Fruit fly (Drosophila melanogaster) whole organism, embryonic: ENCODE measurements around the gene CG10948.

ENCODE experiments used
- ATbp ChIP-seq: fragments of 200-800 bp; sonication (Bioruptor generic); optimal IDR thresholded peaks from 2 replicates; lab custom pipeline; 2017; ENCODE audit warnings: missing biosample characterization, mild to moderate bottlenecking, missing genetic modification characterization, missing genetic modification reagents
- Atf-2 ChIP-seq: fragments of 200-800 bp; sonication (Bioruptor generic); optimal IDR thresholded peaks from 2 replicates; lab custom pipeline; 2016; ENCODE audit warnings: missing biosample characterization, missing genetic modification characterization
- CG10209 ChIP-seq: fragments of 200-800 bp; sonication (Bioruptor generic); optimal IDR thresholded peaks from 3 replicates; lab custom pipeline; 2017; ENCODE audit warnings: missing biosample characterization, mild to moderate bottlenecking, missing genetic modification characterization, missing genetic modification reagents
- CG10267 ChIP-seq: fragments of 200-800 bp; sonication (Bioruptor generic); optimal IDR thresholded peaks from 2 replicates; lab custom pipeline; 2018; ENCODE audit warnings: missing biosample characterization, mild to moderate bottlenecking, missing genetic modification characterization, moderate library complexity
- CG12155 ChIP-seq: fragments of 200-800 bp; sonication (Bioruptor generic); optimal IDR thresholded peaks from 3 replicates; lab custom pipeline; 2016; ENCODE audit warnings: missing biosample characterization, missing genetic modification characterization
- CG12219 ChIP-seq: fragments of 200-800 bp; sonication (Bioruptor generic); optimal IDR thresholded peaks from 3 replicates; lab custom pipeline; 2018; ENCODE audit warnings: missing biosample characterization, mild to moderate bottlenecking, missing genetic modification characterization
- CG12744 ChIP-seq: fragments of 200-800 bp; sonication (Bioruptor generic); optimal IDR thresholded peaks from 2 replicates; lab custom pipeline; 2016; ENCODE audit warnings: missing biosample characterization, missing genetic modification characterization
- CG12769 ChIP-seq: fragments of 200-800 bp; sonication (Bioruptor generic); optimal IDR thresholded peaks from 2 replicates; lab custom pipeline; 2019; ENCODE audit warnings: missing biosample characterization, mild to moderate bottlenecking, missing genetic modification characterization, moderate library complexity
- CG13624 ChIP-seq: fragments of 200-800 bp; sonication (Bioruptor generic); optimal IDR thresholded peaks from 2 replicates; lab custom pipeline; 2016; ENCODE audit warnings: missing biosample characterization, missing genetic modification characterization
- CG14014 ChIP-seq: fragments of 200-800 bp; sonication (Bioruptor generic); IDR thresholded peaks from 2 replicates; pipeline ENCODE4 v1.3.6; 2022; ENCODE audit warnings: missing biosample characterization, missing genetic modification characterization
- CG16779 ChIP-seq: fragments of 200-800 bp; sonication (Bioruptor generic); IDR thresholded peaks from 2 replicates; pipeline ENCODE4 v1.3.6; 2022; ENCODE audit warnings: missing biosample characterization, missing genetic modification characterization
- CG16813 ChIP-seq: fragments of 200-800 bp; sonication (Bioruptor generic); IDR thresholded peaks from 3 replicates; pipeline ENCODE4 v1.3.6; 2022; ENCODE audit warnings: missing biosample characterization, missing genetic modification characterization; ENCODE audit not compliant: partially characterized antibody
- CG16815 ChIP-seq: fragments of 200-800 bp; sonication (Bioruptor generic); optimal IDR thresholded peaks from 3 replicates; lab custom pipeline; 2017; ENCODE audit warnings: missing biosample characterization, mild to moderate bottlenecking, missing genetic modification characterization
- CG17802 ChIP-seq: fragments of 200-800 bp; sonication (Bioruptor generic); optimal IDR thresholded peaks from 2 replicates; lab custom pipeline; 2018; ENCODE audit warnings: missing biosample characterization, mild to moderate bottlenecking, missing genetic modification characterization, moderate library complexity
- CG18476 ChIP-seq: fragments of 200-800 bp; sonication (Bioruptor generic); optimal IDR thresholded peaks from 2 replicates; lab custom pipeline; 2016; ENCODE audit warnings: missing biosample characterization, mild to moderate bottlenecking, missing genetic modification characterization
- CG18599 ChIP-seq: fragments of 200-800 bp; sonication (Bioruptor generic); optimal IDR thresholded peaks from 3 replicates; lab custom pipeline; 2017; ENCODE audit warnings: missing biosample characterization, missing genetic modification characterization, mild to moderate bottlenecking, moderate library complexity, missing genetic modification reagents
- CG2875 ChIP-seq: fragments of 200-800 bp; sonication (Bioruptor generic); optimal IDR thresholded peaks from 2 replicates; lab custom pipeline; 2017; ENCODE audit warnings: missing biosample characterization, mild to moderate bottlenecking, missing genetic modification characterization, missing genetic modification reagents
- CG30403 ChIP-seq: fragments of 200-800 bp; sonication (Bioruptor generic); optimal IDR thresholded peaks from 3 replicates; lab custom pipeline; 2016; ENCODE audit warnings: missing biosample characterization, missing genetic modification characterization
- CG32767 ChIP-seq: fragments of 200-800 bp; sonication (Bioruptor generic); IDR thresholded peaks from 2 replicates; pipeline ENCODE4 v1.3.6; 2022; ENCODE audit warnings: missing biosample characterization, missing genetic modification characterization
- CG4617 ChIP-seq: fragments of 200-800 bp; sonication (Bioruptor generic); optimal IDR thresholded peaks from 3 replicates; lab custom pipeline; 2016; ENCODE audit warnings: missing biosample characterization, missing genetic modification characterization, borderline replicate concordance
- CG7786 ChIP-seq: fragments of 200-800 bp; sonication (Bioruptor generic); optimal IDR thresholded peaks from 2 replicates; lab custom pipeline; 2016; ENCODE audit warnings: missing biosample characterization, missing genetic modification characterization
- CG9609 ChIP-seq: fragments of 200-800 bp; sonication (Bioruptor generic); optimal IDR thresholded peaks from 3 replicates; lab custom pipeline; 2016; ENCODE audit warnings: missing biosample characterization, missing genetic modification characterization
- CG9727 ChIP-seq: fragments of 200-800 bp; sonication (Bioruptor generic); optimal IDR thresholded peaks from 3 replicates; lab custom pipeline; 2017; ENCODE audit warnings: missing biosample characterization, mild to moderate bottlenecking, missing genetic modification characterization
- Dfd ChIP-seq, 2 experiments: fragments of >200 bp; optimal IDR thresholded peaks; 2 replicates each; lab custom pipeline; 2017; ENCODE audit warnings: missing biosample characterization in 2 of 2, missing genetic modification characterization in 2 of 2
- Eip74EF ChIP-seq, 2 experiments: fragments of 200-800 bp in 1 of 2; fragments of >200 bp in 1 of 2; sonication (Bioruptor generic) in 1 of 2; optimal IDR thresholded peaks; 2 replicates each; lab custom pipeline; 2017 to 2019; ENCODE audit warnings: missing biosample characterization in 2 of 2, missing genetic modification characterization in 2 of 2, mild to moderate bottlenecking in 1 of 2, moderate library complexity in 1 of 2
- HLH54F ChIP-seq: fragments of 200-800 bp; sonication (Bioruptor generic); optimal IDR thresholded peaks from 3 replicates; lab custom pipeline; 2016; ENCODE audit warnings: missing biosample characterization, missing genetic modification characterization
- HmgZ ChIP-seq: fragments of 200-800 bp; sonication (Bioruptor generic); optimal IDR thresholded peaks from 2 replicates; lab custom pipeline; 2018; ENCODE audit warnings: missing biosample characterization, mild to moderate bottlenecking, missing genetic modification characterization
- Meics ChIP-seq: fragments of 200-800 bp; sonication (Bioruptor generic); optimal IDR thresholded peaks from 2 replicates; lab custom pipeline; 2017; ENCODE audit warnings: missing biosample characterization, mild to moderate bottlenecking, missing genetic modification characterization
- Mrtf ChIP-seq: fragments of 200-800 bp; sonication (Bioruptor generic); IDR thresholded peaks from 3 replicates; pipeline ENCODE4 v1.3.6; 2022; ENCODE audit warnings: missing biosample characterization, missing genetic modification characterization
- Nf-YB ChIP-seq: fragments of 200-800 bp; sonication (Bioruptor generic); optimal IDR thresholded peaks from 3 replicates; lab custom pipeline; 2019; ENCODE audit warnings: missing biosample characterization, mild to moderate bottlenecking, missing genetic modification characterization, moderate library complexity
- Rfx ChIP-seq: fragments of 200-800 bp; sonication (Bioruptor generic); IDR thresholded peaks from 2 replicates; pipeline ENCODE4 v1.3.6; 2022; ENCODE audit warnings: missing biosample characterization, missing genetic modification characterization
- bsh ChIP-seq, 2 experiments: fragments of 200-800 bp; sonication (Bioruptor generic); optimal IDR thresholded peaks; 2 replicates each; lab custom pipeline; 2017 to 2018; ENCODE audit warnings: mild to moderate bottlenecking in 2 of 2, missing biosample characterization in 2 of 2, missing genetic modification characterization in 2 of 2, moderate library complexity in 1 of 2
- eyg ChIP-seq: fragments of 200-800 bp; sonication (Bioruptor generic); optimal IDR thresholded peaks from 3 replicates; lab custom pipeline; 2016; ENCODE audit warnings: missing biosample characterization, missing genetic modification characterization
- fd96Cb ChIP-seq: fragments of 200-800 bp; sonication (Bioruptor generic); optimal IDR thresholded peaks from 2 replicates; lab custom pipeline; 2018; ENCODE audit warnings: missing biosample characterization, mild to moderate bottlenecking, missing genetic modification characterization, moderate library complexity
- hkb ChIP-seq, 2 experiments: fragments of 200-800 bp in 1 of 2; fragments of >200 bp in 1 of 2; sonication (Bioruptor generic) in 1 of 2; IDR thresholded peaks in 1 of 2; optimal IDR thresholded peaks in 1 of 2; 2 replicates each; pipeline versions ENCODE4 v1.3.6 to Lab custom; 2017 to 2022; ENCODE audit warnings: missing biosample characterization in 1 of 2, missing genetic modification characterization in 1 of 2
- lov ChIP-seq, 2 experiments: fragments of 200-800 bp in 1 of 2; fragments of >200 bp in 1 of 2; sonication (Bioruptor generic) in 1 of 2; IDR thresholded peaks in 1 of 2; optimal IDR thresholded peaks in 1 of 2; 2 replicates in 1 of 2; 3 replicates in 1 of 2; pipeline versions ENCODE4 v1.3.6 to Lab custom; 2017 to 2022; ENCODE audit warnings: missing biosample characterization in 1 of 2, missing genetic modification characterization in 1 of 2
- nom ChIP-seq: fragments of 200-800 bp; sonication (Bioruptor generic); optimal IDR thresholded peaks from 2 replicates; lab custom pipeline; 2017; ENCODE audit warnings: missing biosample characterization, missing genetic modification characterization, mild to moderate bottlenecking, moderate library complexity, missing genetic modification reagents
- pnt ChIP-seq: fragments of 200-800 bp; sonication (Bioruptor generic); optimal IDR thresholded peaks from 3 replicates; lab custom pipeline; 2016; ENCODE audit warnings: missing biosample characterization, missing genetic modification characterization
- sd ChIP-seq: fragments of 200-800 bp; sonication (Bioruptor generic); optimal IDR thresholded peaks from 3 replicates; lab custom pipeline; 2018; ENCODE audit warnings: missing biosample characterization, mild to moderate bottlenecking, missing genetic modification characterization, moderate library complexity
- seq ChIP-seq: fragments of 200-800 bp; sonication (Bioruptor generic); IDR thresholded peaks from 2 replicates; pipeline ENCODE4 v1.3.6; 2022; ENCODE audit warnings: missing biosample characterization, missing genetic modification characterization
- slbo ChIP-seq: fragments of 200-800 bp; sonication (Bioruptor generic); IDR thresholded peaks from 2 replicates; pipeline ENCODE4 v1.3.6; 2022; ENCODE audit warnings: missing biosample characterization, missing genetic modification characterization
- stc ChIP-seq: fragments of 200-800 bp; sonication (Bioruptor generic); IDR thresholded peaks from 2 replicates; pipeline ENCODE4 v1.3.6; 2022; ENCODE audit warnings: missing biosample characterization, missing genetic modification characterization

The CG10948 gene

dm6 chr3L:12831290-12831952 lies 18.5 kb downstream of the CG10948 start (continued):
- peak; percentile 43 for TF ChIP-seq CG9727 (GFP tag; lab: Kevin White, UChicago)
- TF ChIP-seq bsh (GFP tag; optimal IDR thresholded peaks at IDR 0.05; lab: Kevin White, UChicago): peak; percentile 46 to 64
- TF ChIP-seq Mrtf (GFP tag; lab: Robert Waterston, UW): no peak
- TF ChIP-seq CG16813 (GFP tag; lab: Robert Waterston, UW): no peak
- TF ChIP-seq CG12769 (tag; lab: Kevin White, UChicago): peak; percentile 29
- peak; percentile 74 for TF ChIP-seq CG30403
- peak; percentile 35 for TF ChIP-seq Atf-2
- no peak for TF ChIP-seq ATbp (GFP tag; lab: Kevin White, UChicago)
- peak; percentile 49 for TF ChIP-seq CG9609 (GFP tag; lab: Kevin White, UChicago)
- TF ChIP-seq CG10267: peak; percentile 23
- TF ChIP-seq CG14014: 0 out of 2 replicates have a peak, but pooled peaks have one; percentile 13
- TF ChIP-seq CG16779 (GFP tag; lab: Robert Waterston, UW): no peak
- TF ChIP-seq stc (GFP tag; lab: Robert Waterston, UW): 0 out of 2 replicates have a peak, but pooled peaks have one; percentile 49
- TF ChIP-seq hkb (optimal IDR thresholded peaks at IDR 0.05; lab: Kevin White, UChicago): no peak
- peak; percentile 57 for TF ChIP-seq hkb (GFP tag; IDR thresholded peaks at IDR 0.05; lab: Robert Waterston, UW)
- peak; percentile 52; the same call in 1 of the 2 replicates for TF ChIP-seq seq (GFP tag; lab: Robert Waterston, UW)
- peak in 1 of 2 experiments; percentile 39 for TF ChIP-seq Eip74EF (GFP tag; optimal IDR thresholded peaks at IDR 0.05; lab: Kevin White, UChicago)
- TF ChIP-seq CG16815 (GFP tag; lab: Kevin White, UChicago): peak; percentile 35
- peak; percentile 45 for TF ChIP-seq CG12155
- peak; percentile 77 for TF ChIP-seq slbo
- TF ChIP-seq fd96Cb: peak; percentile 13
- peak; percentile 15 for TF ChIP-seq HmgZ (tag; lab: Kevin White, UChicago)
- TF ChIP-seq CG12744 (GFP tag; lab: Kevin White, UChicago): no peak
- TF ChIP-seq CG18599 (GFP tag; lab: Kevin White, UChicago): peak; percentile 36
- peak; percentile 20 for TF ChIP-seq nom (GFP tag; lab: Kevin White, UChicago)
- TF ChIP-seq CG7786 (GFP tag; lab: Kevin White, UChicago): peak; percentile 41
- TF ChIP-seq Rfx (GFP tag; lab: Robert Waterston, UW): peak; percentile 66
- TF ChIP-seq Meics (GFP tag; lab: Kevin White, UChicago): peak; percentile 54
- TF ChIP-seq CG17802: no peak
- TF ChIP-seq CG2875 (GFP tag; lab: Kevin White, UChicago): peak; percentile 24
- peak; percentile 61 for TF ChIP-seq HLH54F
- peak; percentile 38 for TF ChIP-seq CG12219 (GFP tag; lab: Kevin White, UChicago)
- no peak for TF ChIP-seq CG32767
- peak; percentile 49 for TF ChIP-seq CG10209 (GFP tag; lab: Kevin White, UChicago)
- peak; percentile 41 for TF ChIP-seq CG18476 (GFP tag; lab: Kevin White, UChicago)
- TF ChIP-seq Nf-YB (GFP tag; lab: Kevin White, UChicago): no peak
- TF ChIP-seq pnt (GFP tag; lab: Kevin White, UChicago): peak; percentile 12
- TF ChIP-seq sd: no peak
- peak; percentile 45 for TF ChIP-seq CG13624 (GFP tag; lab: Kevin White, UChicago)
- TF ChIP-seq CG4617: no peak
- no peak for TF ChIP-seq lov (optimal IDR thresholded peaks at IDR 0.05; lab: Kevin White, UChicago)
- no peak for TF ChIP-seq lov (GFP tag; IDR thresholded peaks at IDR 0.05; lab: Robert Waterston, UW)
- peak; percentile 18 for TF ChIP-seq eyg (GFP tag; lab: Kevin White, UChicago)
- no peak for TF ChIP-seq Dfd (GFP tag; optimal IDR thresholded peaks at IDR 0.05; lab: Kevin White, UChicago)
- TF ChIP-seq, all 482 proteins: peak for 181
